Fruit fly (Drosophila melanogaster) whole organism, prepupa: ENCODE data around the gene Ppt2.

ENCODE experiments used
- Blimp-1 ChIP-seq: fragments of 200-800 bp; sonication (Bioruptor generic); optimal IDR thresholded peaks from 3 replicates; lab custom pipeline; 2017; ENCODE audit warnings: missing biosample characterization, missing genetic modification characterization, mild to moderate bottlenecking, moderate library complexity, missing genetic modification reagents
- CG10631 ChIP-seq: fragments of 200-800 bp; sonication (Bioruptor generic); optimal IDR thresholded peaks from 2 replicates; lab custom pipeline; 2016; ENCODE audit warnings: missing biosample characterization, missing genetic modification characterization
- CG10669 ChIP-seq: fragments of 200-800 bp; sonication (Bioruptor generic); optimal IDR thresholded peaks from 3 replicates; lab custom pipeline; 2018; ENCODE audit warnings: missing biosample characterization, mild to moderate bottlenecking, missing genetic modification characterization, moderate library complexity
- CG11294 ChIP-seq: fragments of 200-800 bp; sonication (Bioruptor generic); IDR thresholded peaks from 2 replicates; pipeline ENCODE4 v1.3.6; 2022; ENCODE audit warnings: missing biosample characterization, missing genetic modification characterization
- CG11762 ChIP-seq: fragments of 200-800 bp; sonication (Bioruptor generic); optimal IDR thresholded peaks from 3 replicates; lab custom pipeline; 2016; ENCODE audit warnings: missing biosample characterization, missing genetic modification characterization; ENCODE audit not compliant: insufficient read depth
- CG15336 ChIP-seq: fragments of 200-800 bp; sonication (Bioruptor generic); IDR thresholded peaks from 2 replicates; pipeline ENCODE4 v1.3.6; 2022; ENCODE audit warnings: missing biosample characterization, missing genetic modification characterization
- CG16779 ChIP-seq: fragments of 200-800 bp; sonication (Bioruptor generic); optimal IDR thresholded peaks from 3 replicates; lab custom pipeline; 2017; ENCODE audit warnings: missing biosample characterization, mild to moderate bottlenecking, missing genetic modification characterization
- CG3032 ChIP-seq: fragments of 200-800 bp; optimal IDR thresholded peaks from 2 replicates; lab custom pipeline; 2019; ENCODE audit warnings: missing biosample characterization, mild to moderate bottlenecking, missing genetic modification characterization, moderate library complexity
- CG31627 ChIP-seq: fragments of 200-800 bp; sonication (Bioruptor generic); optimal IDR thresholded peaks from 3 replicates; lab custom pipeline; 2016; ENCODE audit warnings: missing biosample characterization, missing genetic modification characterization
- CG32006 ChIP-seq: fragments of 200-800 bp; sonication (Bioruptor generic); optimal IDR thresholded peaks from 3 replicates; lab custom pipeline; 2017; ENCODE audit warnings: missing biosample characterization, mild to moderate bottlenecking, missing genetic modification characterization
- CG34406 ChIP-seq: fragments of 200-800 bp; sonication (Bioruptor generic); optimal IDR thresholded peaks from 3 replicates; lab custom pipeline; 2016; ENCODE audit warnings: missing biosample characterization, missing genetic modification characterization
- CG3919 ChIP-seq: fragments of 200-800 bp; sonication (Bioruptor generic); optimal IDR thresholded peaks from 3 replicates; lab custom pipeline; 2016; ENCODE audit warnings: missing biosample characterization, missing genetic modification characterization
- CG4318 ChIP-seq: fragments of 200-800 bp; sonication (Bioruptor generic); optimal IDR thresholded peaks from 3 replicates; lab custom pipeline; 2017; ENCODE audit warnings: missing biosample characterization, mild to moderate bottlenecking, missing genetic modification characterization
- CG6163 ChIP-seq: fragments of 200-800 bp; sonication (Bioruptor generic); IDR thresholded peaks from 3 replicates; pipeline ENCODE4 v1.3.6; 2022; ENCODE audit warnings: missing biosample characterization, missing genetic modification characterization
- CG6276 ChIP-seq: fragments of 200-800 bp; sonication (Bioruptor generic); optimal IDR thresholded peaks from 2 replicates; lab custom pipeline; 2017; ENCODE audit warnings: missing biosample characterization, mild to moderate bottlenecking, missing genetic modification characterization
- CG6792 ChIP-seq: fragments of 200-800 bp; sonication (Bioruptor generic); optimal IDR thresholded peaks from 3 replicates; lab custom pipeline; 2016; ENCODE audit warnings: missing biosample characterization, missing genetic modification characterization
- CG6854 ChIP-seq: fragments of 200-800 bp; sonication (Bioruptor generic); optimal IDR thresholded peaks from 2 replicates; lab custom pipeline; 2017; ENCODE audit warnings: missing biosample characterization, mild to moderate bottlenecking, missing genetic modification characterization
- CG7368 ChIP-seq: fragments of 200-800 bp; sonication (Bioruptor generic); optimal IDR thresholded peaks from 3 replicates; lab custom pipeline; 2016; ENCODE audit warnings: missing biosample characterization, missing genetic modification characterization
- CG8119 ChIP-seq: fragments of 200-800 bp; sonication (Bioruptor generic); IDR thresholded peaks from 3 replicates; pipeline ENCODE4 v1.3.6; 2022; ENCODE audit warnings: missing biosample characterization, missing genetic modification characterization
- CG8632 ChIP-seq: fragments of 200-800 bp; sonication (Bioruptor generic); optimal IDR thresholded peaks from 3 replicates; lab custom pipeline; 2016; ENCODE audit warnings: missing biosample characterization, missing genetic modification characterization
- CG9139 ChIP-seq: fragments of 200-800 bp; sonication (Bioruptor generic); optimal IDR thresholded peaks from 3 replicates; lab custom pipeline; 2017; ENCODE audit warnings: missing biosample characterization, mild to moderate bottlenecking, missing genetic modification characterization
- Ets96B ChIP-seq: fragments of 200-800 bp; optimal IDR thresholded peaks from 2 replicates; lab custom pipeline; 2019; ENCODE audit warnings: missing biosample characterization, mild to moderate bottlenecking, missing genetic modification characterization, moderate library complexity
- Hr38 ChIP-seq: sonication (Bioruptor generic); optimal IDR thresholded peaks from 2 replicates; lab custom pipeline; 2016; ENCODE audit warnings: missing biosample characterization, missing genetic modification characterization
- Hr39 ChIP-seq: fragments of 200-800 bp; sonication (Bioruptor generic); optimal IDR thresholded peaks from 2 replicates; lab custom pipeline; 2016; ENCODE audit warnings: missing biosample characterization, missing genetic modification characterization
- Hr4 ChIP-seq: fragments of 200-800 bp; sonication (Bioruptor generic); optimal IDR thresholded peaks from 3 replicates; lab custom pipeline; 2016; ENCODE audit warnings: missing biosample characterization, missing genetic modification characterization
- Lpt ChIP-seq: fragments of 200-800 bp; sonication (Bioruptor generic); optimal IDR thresholded peaks from 3 replicates; lab custom pipeline; 2016; ENCODE audit warnings: missing biosample characterization, missing genetic modification characterization
- OdsH ChIP-seq: fragments of 200-800 bp; sonication (Bioruptor generic); optimal IDR thresholded peaks from 3 replicates; lab custom pipeline; 2016; ENCODE audit warnings: missing biosample characterization, missing genetic modification characterization
- Smox ChIP-seq: fragments of 200-800 bp; sonication (Bioruptor generic); optimal IDR thresholded peaks from 3 replicates; lab custom pipeline; 2016; ENCODE audit warnings: missing biosample characterization, missing genetic modification characterization
- Sox14 ChIP-seq: fragments of 200-800 bp; sonication (Bioruptor generic); optimal IDR thresholded peaks from 3 replicates; lab custom pipeline; 2016; ENCODE audit warnings: missing biosample characterization, missing genetic modification characterization
- Sox15 ChIP-seq: fragments of 200-800 bp; sonication (Bioruptor generic); optimal IDR thresholded peaks from 3 replicates; lab custom pipeline; 2016; ENCODE audit warnings: missing biosample characterization, missing genetic modification characterization
- acj6 ChIP-seq: fragments of 200-800 bp; sonication (Bioruptor generic); optimal IDR thresholded peaks from 3 replicates; lab custom pipeline; 2016; ENCODE audit warnings: missing biosample characterization, missing genetic modification characterization
- dac ChIP-seq: fragments of 200-800 bp; sonication (Bioruptor generic); optimal IDR thresholded peaks from 2 replicates; lab custom pipeline; 2017; ENCODE audit warnings: missing biosample characterization, mild to moderate bottlenecking, missing genetic modification characterization
- dsx ChIP-seq: fragments of 200-800 bp; optimal IDR thresholded peaks from 3 replicates; lab custom pipeline; 2019; ENCODE audit warnings: missing biosample characterization, mild to moderate bottlenecking, missing genetic modification characterization, moderate library complexity; ENCODE audit not compliant: poor library complexity, severe bottlenecking
- esn ChIP-seq: fragments of 200-800 bp; sonication (Bioruptor generic); optimal IDR thresholded peaks from 2 replicates; lab custom pipeline; 2016; ENCODE audit warnings: missing biosample characterization, mild to moderate bottlenecking, missing genetic modification characterization, moderate library complexity
- fd59A ChIP-seq: fragments of 200-800 bp; sonication (Bioruptor generic); optimal IDR thresholded peaks from 2 replicates; lab custom pipeline; 2017; ENCODE audit warnings: missing biosample characterization, mild to moderate bottlenecking, missing genetic modification characterization, missing genetic modification reagents
- fd85E ChIP-seq: fragments of 200-800 bp; sonication (Bioruptor generic); optimal IDR thresholded peaks from 3 replicates; lab custom pipeline; 2016; ENCODE audit warnings: missing biosample characterization, missing genetic modification characterization
- fkh ChIP-seq: fragments of 200-800 bp; sonication (Bioruptor generic); optimal IDR thresholded peaks from 3 replicates; lab custom pipeline; 2017; ENCODE audit warnings: missing biosample characterization, mild to moderate bottlenecking, missing genetic modification characterization, moderate library complexity
- lz ChIP-seq: fragments of 200-800 bp; sonication (Bioruptor generic); optimal IDR thresholded peaks from 3 replicates; lab custom pipeline; 2016; ENCODE audit warnings: missing biosample characterization, missing genetic modification characterization
- net ChIP-seq: fragments of 200-800 bp; sonication (Bioruptor generic); optimal IDR thresholded peaks from 3 replicates; lab custom pipeline; 2016; ENCODE audit warnings: missing biosample characterization, missing genetic modification characterization
- pdm3 ChIP-seq: fragments of 200-800 bp; sonication (Bioruptor generic); optimal IDR thresholded peaks from 3 replicates; lab custom pipeline; 2016; ENCODE audit warnings: missing biosample characterization, missing genetic modification characterization
- spab ChIP-seq: fragments of 200-800 bp; sonication (Bioruptor generic); optimal IDR thresholded peaks from 2 replicates; lab custom pipeline; 2017; ENCODE audit warnings: missing biosample characterization, mild to moderate bottlenecking, missing genetic modification characterization, missing genetic modification reagents
- ss ChIP-seq, 2 experiments: fragments of 200-800 bp; sonication (Bioruptor generic); optimal IDR thresholded peaks; 2 replicates in 1 of 2; 3 replicates in 1 of 2; lab custom pipeline; 2017 to 2018; ENCODE audit warnings: mild to moderate bottlenecking in 2 of 2, missing biosample characterization in 2 of 2, missing genetic modification characterization in 2 of 2, moderate library complexity in 1 of 2
- svp ChIP-seq: fragments of 200-800 bp; sonication (Bioruptor generic); peaks from one replicate; lab custom pipeline; 2016; ENCODE audit warnings: missing biosample characterization, missing genetic modification characterization
- topi ChIP-seq: fragments of 200-800 bp; sonication (Bioruptor generic); optimal IDR thresholded peaks from 3 replicates; lab custom pipeline; 2016; ENCODE audit warnings: missing biosample characterization, missing genetic modification characterization
- vri ChIP-seq: fragments of 200-800 bp; sonication (Bioruptor generic); optimal IDR thresholded peaks from 3 replicates; lab custom pipeline; 2016; ENCODE audit warnings: missing biosample characterization, mild to moderate bottlenecking, missing genetic modification characterization

Ppt2 gene

DNA sequence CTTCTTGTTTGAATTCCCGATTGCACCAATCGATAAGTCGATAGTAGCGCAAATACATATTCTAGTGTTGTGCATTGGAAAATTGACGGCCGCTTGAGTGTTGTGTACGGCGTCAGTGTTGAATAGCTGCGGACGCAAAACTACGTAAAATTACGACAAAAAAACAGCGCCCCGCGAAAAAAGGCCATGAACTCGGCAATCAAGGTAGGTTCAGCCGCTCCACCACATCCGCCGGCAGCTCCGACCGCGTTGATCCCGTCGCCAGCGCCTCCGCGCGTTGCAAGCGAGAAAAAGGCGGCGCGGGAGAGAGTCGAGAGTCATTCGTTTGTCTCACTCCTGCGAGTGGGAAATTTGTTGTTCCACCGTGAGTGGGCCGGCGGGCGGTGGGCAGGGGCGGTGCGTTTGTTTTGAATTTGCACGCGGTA, 2.2 kb upstream of the Ppt2 start, which contains the start of gene CG33695 (continued):
- no peak for TF ChIP-seq CG8632 (GFP tag; lab: Kevin White, UChicago)
- no peak for TF ChIP-seq Hr4 (GFP tag; lab: Kevin White, UChicago)
- no peak for TF ChIP-seq ss (GFP tag; optimal IDR thresholded peaks at IDR 0.05; lab: Kevin White, UChicago)
- no peak for TF ChIP-seq CG10669
- TF ChIP-seq CG9139 (GFP tag; lab: Kevin White, UChicago), result no peak
- TF ChIP-seq Lpt, result no peak
- TF ChIP-seq fkh (GFP tag; lab: Kevin White, UChicago), result peak; percentile 55
- peak; percentile 78 for TF ChIP-seq topi
- peak; percentile 77 for TF ChIP-seq esn (GFP tag; lab: Kevin White, UChicago)
- peak; percentile 24 for TF ChIP-seq Ets96B
- no peak for TF ChIP-seq Smox (GFP tag; lab: Kevin White, UChicago)
- TF ChIP-seq CG11294 (GFP tag; lab: Robert Waterston, UW), result no peak
- no peak for TF ChIP-seq Hr38 (GFP tag; lab: Kevin White, UChicago)
- TF ChIP-seq CG6276, result no peak
- TF ChIP-seq Sox15 (GFP tag; lab: Kevin White, UChicago), result no peak
- TF ChIP-seq fd85E, result no peak
- TF ChIP-seq spab (GFP tag; lab: Kevin White, UChicago), result no peak
- 0 out of 2 replicates have a peak, but pooled peaks have one; percentile 28 for TF ChIP-seq CG15336 (GFP tag; lab: Robert Waterston, UW)
- no peak for TF ChIP-seq Blimp-1 (GFP tag; lab: Kevin White, UChicago)
- no peak for TF ChIP-seq fd59A (GFP tag; lab: Kevin White, UChicago)
- peak; percentile 65 for TF ChIP-seq Sox14
- TF ChIP-seq lz (GFP tag; lab: Kevin White, UChicago), result peak; percentile 75
- TF ChIP-seq CG3919 (GFP tag; lab: Kevin White, UChicago), result no peak
- no peak for TF ChIP-seq vri
- TF ChIP-seq net (GFP tag; lab: Kevin White, UChicago), result no peak
- TF ChIP-seq pdm3 (GFP tag; lab: Kevin White, UChicago), result no peak
- no peak for TF ChIP-seq svp (GFP tag; lab: Kevin White, UChicago)
- TF ChIP-seq CG3032 (tag; lab: Kevin White, UChicago), result peak; percentile 29
- no peak for TF ChIP-seq CG8119 (GFP tag; lab: Robert Waterston, UW)
- no peak for TF ChIP-seq OdsH (GFP tag; lab: Kevin White, UChicago)
- no peak for TF ChIP-seq CG11762 (GFP tag; lab: Kevin White, UChicago)
- TF ChIP-seq CG6854 (GFP tag; lab: Kevin White, UChicago), result no peak
- TF ChIP-seq Hr39 (GFP tag; lab: Kevin White, UChicago), result no peak
- TF ChIP-seq CG7368, result no peak
- TF ChIP-seq CG4318 (GFP tag; lab: Kevin White, UChicago), result no peak
- TF ChIP-seq CG32006 (GFP tag; lab: Kevin White, UChicago), result no peak
- TF ChIP-seq CG34406, result no peak
- TF ChIP-seq CG6792 (GFP tag; lab: Kevin White, UChicago), result peak; percentile 64
- TF ChIP-seq CG6163, result no peak; the same call in 2 of the 3 replicates
- no peak for TF ChIP-seq CG16779 (tag; lab: Kevin White, UChicago)
- TF ChIP-seq dsx (GFP tag; lab: Kevin White, UChicago), result no peak
- peak; percentile 73 for TF ChIP-seq CG31627 (GFP tag; lab: Kevin White, UChicago)

DNA sequence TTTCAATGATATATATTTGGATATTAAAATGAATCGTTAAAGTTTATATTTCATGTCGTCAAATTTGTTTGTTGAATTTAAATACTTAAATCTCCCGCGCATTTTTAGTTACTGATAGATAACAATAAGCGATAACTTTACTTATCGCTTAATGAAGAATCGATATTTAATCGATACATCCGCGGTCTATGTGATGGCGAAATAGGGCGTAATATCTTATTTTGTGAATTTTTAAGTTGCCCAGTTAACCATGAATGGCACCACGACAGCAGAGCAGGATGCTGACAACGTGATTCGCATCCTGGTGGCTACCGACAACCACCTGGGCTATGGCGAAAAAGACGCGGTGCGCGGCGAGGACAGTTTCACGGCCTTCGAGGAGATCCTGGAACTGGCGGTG, 1.8 kb downstream of the Ppt2 start, which contains the start of gene mre11:
TSS of gene mre11 (plus strand) at position 161 of the 400 bp plus-strand sequence.
- TF ChIP-seq CG11762 (GFP tag; lab: Kevin White, UChicago), result no peak
- no peak for TF ChIP-seq acj6
- no peak for TF ChIP-seq CG3919 (GFP tag; lab: Kevin White, UChicago)
- no peak for TF ChIP-seq dac (GFP tag; lab: Kevin White, UChicago)
- TF ChIP-seq CG10631 (GFP tag; lab: Kevin White, UChicago), result no peak
- TF ChIP-seq CG10669, result no peak
